Worm (Caenorhabditis elegans) whole organism, L4 larva: ENCODE data around the gene F13E9.9.

Experiments
- D1046.2 ChIP-seq: fragments of 200-800 bp; sonication (Bioruptor generic); IDR thresholded peaks from 2 replicates; pipeline ENCODE4 v1.3.6; 2022; ENCODE audit warnings: missing genetic modification characterization, missing compliant biosample characterization
- F37D6.2 ChIP-seq: sonication (generic microtip); optimal IDR thresholded peaks from 2 replicates; lab custom pipeline; 2016; ENCODE audit warnings: mild to moderate bottlenecking, missing genetic modification characterization, missing compliant biosample characterization
- F49E8.2 ChIP-seq: sonication (generic microtip); optimal IDR thresholded peaks from 2 replicates; lab custom pipeline; 2016; ENCODE audit warnings: missing compliant biosample characterization, mild to moderate bottlenecking, missing genetic modification characterization, borderline replicate concordance
- T26A8.4 ChIP-seq: fragments of 200-800 bp; sonication (Bioruptor generic); IDR thresholded peaks from 2 replicates; pipeline ENCODE4 v1.3.6; 2022; ENCODE audit warnings: missing genetic modification characterization, missing compliant biosample characterization
- aha-1 ChIP-seq: fragments of 150-350 bp; peaks from one replicate; lab custom pipeline; 2014; ENCODE audit warnings: missing biosample characterization, missing genetic modification characterization
- arid-1 ChIP-seq: fragments of 200-800 bp; sonication (Bioruptor generic); conservative IDR thresholded peaks from 2 replicates; pipeline ENCODE4 v1.3.6; 2022; ENCODE audit warnings: missing genetic modification reagents, missing genetic modification characterization, missing compliant biosample characterization
- ceh-44 ChIP-seq: fragments of 200-800 bp; sonication (Bioruptor generic); IDR thresholded peaks from 2 replicates; pipeline ENCODE4 v1.3.6; 2022; ENCODE audit warnings: missing genetic modification reagents, missing genetic modification characterization, missing compliant biosample characterization
- cey-2 ChIP-seq: sonication (generic microtip); optimal IDR thresholded peaks from 3 replicates; lab custom pipeline; 2017; ENCODE audit warnings: missing genetic modification characterization, mild to moderate bottlenecking, missing compliant biosample characterization, antibody characterized with exemption, borderline replicate concordance; ENCODE audit not compliant: insufficient read depth
- ctbp-1 ChIP-seq: fragments of 200-800 bp; sonication (Bioruptor generic); IDR thresholded peaks from 2 replicates; pipeline ENCODE4 v1.3.6; 2022; ENCODE audit warnings: missing genetic modification reagents, missing genetic modification characterization, missing compliant biosample characterization
- daf-16 ChIP-seq, 3 experiments: sonication (generic microtip); optimal IDR thresholded peaks; 2 replicates each; lab custom pipeline; 2016 to 2017; ENCODE audit warnings: missing genetic modification characterization in 3 of 3, missing genetic modification reagents in 3 of 3, mild to moderate bottlenecking in 2 of 3, missing compliant biosample characterization in 2 of 3, missing biosample characterization in 1 of 3, moderate library complexity in 1 of 3
- daf-19 ChIP-seq: fragments of 200-800 bp; sonication (Bioruptor generic); conservative IDR thresholded peaks from 2 replicates; pipeline ENCODE4 v1.3.6; 2022; ENCODE audit warnings: missing genetic modification characterization, missing compliant biosample characterization
- dmd-6 ChIP-seq: fragments of 200-800 bp; sonication (Bioruptor generic); IDR thresholded peaks from 2 replicates; pipeline ENCODE4 v1.3.6; 2022; ENCODE audit warnings: missing genetic modification reagents, missing genetic modification characterization, missing compliant biosample characterization
- dpl-1 ChIP-seq: fragments of 150-350 bp; optimal IDR thresholded peaks from 2 replicates; lab custom pipeline; 2014; ENCODE audit warnings: missing biosample characterization, missing genetic modification reagents, missing genetic modification characterization
- dve-1 ChIP-seq: sonication (generic microtip); optimal IDR thresholded peaks from 2 replicates; lab custom pipeline; 2017; ENCODE audit warnings: antibody characterized with exemption, mild to moderate bottlenecking, missing genetic modification characterization, missing compliant biosample characterization; ENCODE audit not compliant: insufficient read depth
- fkh-10 ChIP-seq: fragments of 150-350 bp; optimal IDR thresholded peaks from 2 replicates; lab custom pipeline; 2014; ENCODE audit warnings: missing biosample characterization, missing genetic modification reagents, missing genetic modification characterization
- gei-8 ChIP-seq: fragments of 200-800 bp; sonication (Bioruptor generic); optimal IDR thresholded peaks from 2 replicates; lab custom pipeline; 2018; ENCODE audit warnings: mild to moderate bottlenecking, missing genetic modification characterization, missing compliant biosample characterization
- hlh-11 ChIP-seq: fragments of 200-800 bp; sonication (Bioruptor generic); optimal IDR thresholded peaks from 2 replicates; lab custom pipeline; 2018; ENCODE audit warnings: mild to moderate bottlenecking, missing genetic modification characterization, missing compliant biosample characterization
- hlh-30 ChIP-seq: sonication (generic microtip); optimal IDR thresholded peaks from 2 replicates; lab custom pipeline; 2017; ENCODE audit warnings: antibody characterized with exemption, mild to moderate bottlenecking, missing genetic modification characterization, missing compliant biosample characterization; ENCODE audit not compliant: insufficient read depth
- hmg-1.1 ChIP-seq: fragments of 200-800 bp; sonication (Bioruptor generic); IDR thresholded peaks from 2 replicates; pipeline ENCODE4 v1.3.6; 2022; ENCODE audit warnings: missing genetic modification reagents, missing genetic modification characterization, missing compliant biosample characterization
- lin-13 ChIP-seq: fragments of 150-350 bp; optimal IDR thresholded peaks from 2 replicates; lab custom pipeline; 2014; ENCODE audit warnings: missing biosample characterization, missing genetic modification reagents, missing genetic modification characterization
- lin-38 ChIP-seq: fragments of 200-800 bp; sonication (Bioruptor generic); IDR thresholded peaks from 2 replicates; pipeline ENCODE4 v1.3.6; 2022; ENCODE audit warnings: missing genetic modification reagents, missing genetic modification characterization, missing compliant biosample characterization
- lin-39 ChIP-seq: fragments of 150-350 bp; optimal IDR thresholded peaks from 2 replicates; lab custom pipeline; 2014; ENCODE audit warnings: missing biosample characterization, missing genetic modification reagents, missing genetic modification characterization
- lsy-2 ChIP-seq, 2 experiments: fragments of 150-350 bp in 1 of 2; sonication (generic microtip) in 1 of 2; optimal IDR thresholded peaks; 2 replicates each; lab custom pipeline; 2014 to 2017; ENCODE audit warnings: missing biosample characterization in 2 of 2, missing genetic modification characterization in 2 of 2
- mdl-1 ChIP-seq, 2 experiments: fragments of 150-350 bp in 1 of 2; sonication (generic microtip) in 1 of 2; optimal IDR thresholded peaks; 2 replicates each; lab custom pipeline; 2014 to 2017; ENCODE audit warnings: missing biosample characterization in 2 of 2, missing genetic modification characterization in 2 of 2
- mep-1 ChIP-seq: fragments of 150-350 bp; sonication (generic microtip); optimal IDR thresholded peaks from 3 replicates; lab custom pipeline; 2014; ENCODE audit warnings: missing biosample characterization, missing genetic modification characterization
- mes-2 ChIP-seq: sonication (generic microtip); optimal IDR thresholded peaks from 2 replicates; lab custom pipeline; 2016; ENCODE audit warnings: missing genotype, mild to moderate bottlenecking, missing genetic modification characterization, missing compliant biosample characterization; ENCODE audit not compliant: poor library complexity, severe bottlenecking
- mxl-2 ChIP-seq: fragments of 200-800 bp; sonication (Bioruptor generic); conservative IDR thresholded peaks from 2 replicates; pipeline ENCODE4 v1.3.6; 2022; ENCODE audit warnings: missing genetic modification reagents, missing genetic modification characterization, missing compliant biosample characterization
- nhr-25 ChIP-seq: sonication (generic microtip); optimal IDR thresholded peaks from 2 replicates; lab custom pipeline; 2017; ENCODE audit warnings: missing genetic modification characterization, mild to moderate bottlenecking, missing compliant biosample characterization, antibody characterized with exemption, moderate library complexity, borderline replicate concordance; ENCODE audit not compliant: insufficient read depth
- nhr-28 ChIP-seq: fragments of 150-350 bp; optimal IDR thresholded peaks from 2 replicates; lab custom pipeline; 2014; ENCODE audit warnings: missing biosample characterization, missing genetic modification characterization
- nhr-41 ChIP-seq: fragments of 200-800 bp; sonication (Bioruptor generic); IDR thresholded peaks from 2 replicates; pipeline ENCODE4 v1.3.6; 2022; ENCODE audit warnings: missing genetic modification reagents, missing genetic modification characterization, missing compliant biosample characterization
- nhr-42 ChIP-seq: fragments of 200-800 bp; sonication (Bioruptor generic); IDR thresholded peaks from 2 replicates; pipeline ENCODE4 v1.3.6; 2022; ENCODE audit warnings: missing genetic modification characterization, missing compliant biosample characterization
- nhr-48 ChIP-seq: sonication (generic microtip); optimal IDR thresholded peaks from 2 replicates; lab custom pipeline; 2016; ENCODE audit warnings: mild to moderate bottlenecking, missing genetic modification characterization, missing compliant biosample characterization
- nhr-6 ChIP-seq: fragments of 150-350 bp; optimal IDR thresholded peaks from 2 replicates; lab custom pipeline; 2014; ENCODE audit warnings: missing biosample characterization, missing genetic modification characterization
- pha-4 ChIP-seq, 2 experiments: fragments of 150-350 bp in 1 of 2; fragments of 200-800 bp in 1 of 2; sonication (Bioruptor generic) in 1 of 2; IDR thresholded peaks in 1 of 2; optimal IDR thresholded peaks in 1 of 2; 2 replicates each; pipeline versions ENCODE4 v1.3.6 to Lab custom; 2014 to 2022; ENCODE audit warnings: missing genetic modification characterization in 2 of 2, missing genetic modification reagents in 2 of 2, missing biosample characterization in 1 of 2, missing compliant biosample characterization in 1 of 2
- pqm-1 ChIP-seq: sonication (generic microtip); optimal IDR thresholded peaks from 2 replicates; lab custom pipeline; 2017; ENCODE audit warnings: missing biosample characterization, missing genetic modification characterization
- snpc-1.2 ChIP-seq: fragments of 200-800 bp; sonication (Bioruptor generic); IDR thresholded peaks from 2 replicates; pipeline ENCODE4 v1.3.6; 2022; ENCODE audit warnings: missing genetic modification reagents, missing genetic modification characterization, missing compliant biosample characterization
- spr-1 ChIP-seq: sonication (generic microtip); optimal IDR thresholded peaks from 2 replicates; lab custom pipeline; 2016; ENCODE audit warnings: mild to moderate bottlenecking, missing genetic modification characterization, missing compliant biosample characterization
- vab-7 ChIP-seq: fragments of 200-800 bp; sonication (Bioruptor generic); IDR thresholded peaks from 2 replicates; pipeline ENCODE4 v1.3.6; 2022; ENCODE audit warnings: missing genetic modification reagents, missing genetic modification characterization, missing compliant biosample characterization
- zag-1 ChIP-seq: fragments of 150-350 bp; optimal IDR thresholded peaks from 2 replicates; lab custom pipeline; 2014; ENCODE audit warnings: missing biosample characterization, missing genetic modification characterization
- zfp-3 ChIP-seq: fragments of 200-800 bp; sonication (Bioruptor generic); conservative IDR thresholded peaks from 2 replicates; pipeline ENCODE4 v1.3.6; 2022; ENCODE audit warnings: missing genetic modification reagents, missing genetic modification characterization, missing compliant biosample characterization
- zip-11 ChIP-seq: fragments of 200-800 bp; sonication (Bioruptor generic); IDR thresholded peaks from 2 replicates; pipeline ENCODE4 v1.3.6; 2022; ENCODE audit warnings: missing genetic modification characterization, missing compliant biosample characterization

Gene F13E9.9

ce11 chrIV:10933062-10933552 is 34.1 kb upstream of the F13E9.9 start, which contains the start of the genes dnc-1 and lsm-7 (continued):
- TF ChIP-seq zip-11 (GFP tag; lab: Robert Waterston, UW): no peak
- peak in 1 of 2 experiments; percentile 91 for TF ChIP-seq lsy-2 (tag; optimal IDR thresholded peaks at IDR 0.05; lab: Kevin White, UChicago)
- peak; percentile 65 for TF ChIP-seq nhr-6 (tag; lab: Kevin White, UChicago)

- TF ChIP-seq F49E8.2 (no peak), hlh-30 (tag; lab: Kevin White, UChicago) (peak; percentile 7)
Observed at ce11 chrIV:10919770-10920169, 20.8 kb upstream of the F13E9.9 start, which contains the start of gene rbr-2. rbr-2 (plus strand) TSS chrIV:10920070.

ce11 chrIV:10918877-10919560 is 20.0 kb upstream of the F13E9.9 start:
- TF ChIP-seq arid-1 (GFP tag; lab: Robert Waterston, UW): 0 out of 2 replicates have a peak, but pooled peaks have one; percentile 36
- peak; percentile 41 for TF ChIP-seq lin-13 (GFP tag; lab: Kevin White, UChicago)
- peak; percentile 25 for TF ChIP-seq nhr-48
- peak; percentile 39; the same call in 1 of the 2 replicates for TF ChIP-seq vab-7 (GFP tag; lab: Robert Waterston, UW)
- peak; percentile 58 for TF ChIP-seq dpl-1 (GFP tag; lab: Kevin White, UChicago)
- TF ChIP-seq hlh-30 (tag; lab: Kevin White, UChicago): peak; percentile 96
- TF ChIP-seq hmg-1.1: peak; percentile 86
- TF ChIP-seq fkh-10 (GFP tag; lab: Kevin White, UChicago): peak; percentile 40
- TF ChIP-seq dmd-6 (GFP tag; lab: Robert Waterston, UW): peak; percentile 64
- peak; percentile 25 to 90 for TF ChIP-seq mdl-1 (tag; optimal IDR thresholded peaks at IDR 0.05; lab: Kevin White, UChicago)
- peak; percentile 76 for TF ChIP-seq nhr-28 (tag; lab: Kevin White, UChicago)
- TF ChIP-seq ctbp-1 (GFP tag; lab: Robert Waterston, UW): peak; percentile 75
- TF ChIP-seq T26A8.4 (GFP tag; lab: Robert Waterston, UW): 0 out of 2 replicates have a peak, but pooled peaks have one; percentile 39
- no peak for TF ChIP-seq nhr-25 (tag; lab: Kevin White, UChicago)
- TF ChIP-seq spr-1 (tag; lab: Kevin White, UChicago): no peak
- TF ChIP-seq cey-2 (tag; lab: Kevin White, UChicago): no peak
- peak; percentile 99 for TF ChIP-seq aha-1 (tag; lab: Kevin White, UChicago)
- peak; percentile 76 for TF ChIP-seq dve-1 (tag; lab: Kevin White, UChicago)
- 0 out of 2 replicates have a peak, but pooled peaks have one; percentile 44 for TF ChIP-seq snpc-1.2 (GFP tag; lab: Robert Waterston, UW)
- peak; percentile 66 for TF ChIP-seq mes-2 (tag; lab: Kevin White, UChicago)
- no peak for TF ChIP-seq lin-39 (tag; lab: Kevin White, UChicago)
- no peak for TF ChIP-seq zfp-3
- peak; percentile 43 for TF ChIP-seq nhr-6 (tag; lab: Kevin White, UChicago)
- peak; percentile 50 to 75 for TF ChIP-seq lsy-2 (tag; optimal IDR thresholded peaks at IDR 0.05; lab: Kevin White, UChicago)
- TF ChIP-seq zag-1 (tag; lab: Kevin White, UChicago): no peak
- TF ChIP-seq daf-19: 0 out of 2 replicates have a peak, but pooled peaks have one; percentile 27
- no peak for TF ChIP-seq nhr-41 (GFP tag; lab: Robert Waterston, UW)
- TF ChIP-seq F37D6.2 (tag; lab: Kevin White, UChicago): peak; percentile 31
- TF ChIP-seq lin-38 (GFP tag; lab: Robert Waterston, UW): peak; percentile 87
- no peak for TF ChIP-seq gei-8 (GFP tag; lab: Kevin White, UChicago)
- no peak for TF ChIP-seq pha-4 (GFP tag; IDR thresholded peaks at IDR 0.05; lab: Robert Waterston, UW)
- peak; percentile 74 for TF ChIP-seq pha-4 (tag; optimal IDR thresholded peaks at IDR 0.05; lab: Kevin White, UChicago)
- peak in 1 of 2 experiments; percentile 35 for TF ChIP-seq daf-16 (GFP tag; optimal IDR thresholded peaks at IDR 0.05; lab: Kevin White, UChicago)
- TF ChIP-seq daf-16 (tag; optimal IDR thresholded peaks at IDR 0.05; lab: Kevin White, UChicago): peak; percentile 62
- no peak for TF ChIP-seq D1046.2
- peak; percentile 3 for TF ChIP-seq pqm-1
- peak; percentile 42; the same call in 1 of the 2 replicates for TF ChIP-seq nhr-42 (GFP tag; lab: Robert Waterston, UW)
- TF ChIP-seq mep-1: peak; percentile 87
- TF ChIP-seq ceh-44 (GFP tag; lab: Robert Waterston, UW): 0 out of 2 replicates have a peak, but pooled peaks have one; percentile 4
- TF ChIP-seq mxl-2 (GFP tag; lab: Robert Waterston, UW): no peak
- peak; percentile 93 for TF ChIP-seq hlh-11 (tag; lab: Kevin White, UChicago)
